Fruit fly (Drosophila melanogaster): Measurements from ENCODE around the gene CG31036.

DNA sequence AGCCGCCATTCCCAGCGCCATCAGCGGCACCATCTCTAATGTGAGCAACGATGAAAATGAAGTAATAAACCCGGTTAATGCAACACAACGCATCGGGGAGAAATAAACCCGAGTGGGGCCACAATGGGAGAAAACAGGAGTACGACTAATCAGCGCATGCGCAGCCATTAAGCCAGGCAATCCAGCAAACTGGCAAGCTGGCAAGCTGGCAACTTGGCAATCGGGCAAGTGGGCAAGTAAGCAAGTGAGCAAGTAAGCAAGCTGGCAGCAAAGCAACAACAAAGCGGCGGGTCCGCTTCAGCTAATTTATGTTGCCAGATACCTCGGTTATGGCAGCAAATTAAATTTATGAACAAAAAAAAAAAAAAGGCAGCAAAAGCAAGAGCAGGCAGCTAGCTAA lies 8.3 kb upstream of the CG31036 start:
- TF ChIP-seq ttk (optimal IDR thresholded peaks at IDR 0.05) (no peak), psq (optimal IDR thresholded peaks at IDR 0.05) (no peak), Myc (optimal IDR thresholded peaks at IDR 0.05) (no peak), h (optimal IDR thresholded peaks at IDR 0.05) (no peak), Sin3A (optimal IDR thresholded peaks at IDR 0.05) (no peak), insv (optimal IDR thresholded peaks at IDR 0.05) (no peak)
